Fruit fly (Drosophila melanogaster): ENCODE results near the gene Or30a.

dm6 chr2L:9160090-9160489, 48.5 kb downstream of the Or30a start:
- no peak for TF ChIP-seq psq (optimal IDR thresholded peaks at IDR 0.05)
- TF ChIP-seq Dll (optimal IDR thresholded peaks at IDR 0.05): no peak
- TF ChIP-seq pan (optimal IDR thresholded peaks at IDR 0.05): no peak
- no peak for TF ChIP-seq EcR (GFP tag; optimal IDR thresholded peaks at IDR 0.05)
- no peak for TF ChIP-seq CG8478 (optimal IDR thresholded peaks at IDR 0.05)

Data from whole organism.